Fruit fly (Drosophila melanogaster) whole organism, embryonic: ENCODE data around the gene CG34026.

Experiments
- C15 ChIP-seq: fragments of 200-800 bp; sonication (Bioruptor generic); IDR thresholded peaks from 3 replicates; pipeline ENCODE4 v1.3.6; 2022; ENCODE audit warnings: missing biosample characterization, missing genetic modification characterization
- CG10654 ChIP-seq: fragments of 200-800 bp; sonication (Bioruptor generic); optimal IDR thresholded peaks from 2 replicates; lab custom pipeline; 2016; ENCODE audit warnings: missing biosample characterization, missing genetic modification characterization
- CG11560 ChIP-seq: fragments of 200-800 bp; sonication (Bioruptor generic); IDR thresholded peaks from 3 replicates; pipeline ENCODE4 v1.3.6; 2022; ENCODE audit warnings: missing biosample characterization, missing genetic modification characterization
- CG12299 ChIP-seq: fragments of 200-800 bp; sonication (Bioruptor generic); optimal IDR thresholded peaks from 2 replicates; lab custom pipeline; 2018; ENCODE audit warnings: missing biosample characterization, mild to moderate bottlenecking, missing genetic modification characterization
- CG12659 ChIP-seq: fragments of 200-800 bp; sonication (Bioruptor generic); optimal IDR thresholded peaks from 3 replicates; lab custom pipeline; 2017; ENCODE audit warnings: mild to moderate bottlenecking, missing biosample characterization, missing genetic modification reagents, missing genetic modification characterization
- CG14441 ChIP-seq: fragments of 200-800 bp; sonication (Bioruptor generic); IDR thresholded peaks from 2 replicates; pipeline ENCODE4 v1.3.6; 2022; ENCODE audit warnings: missing biosample characterization, missing genetic modification characterization
- CG15073 ChIP-seq: fragments of 200-800 bp; sonication (Bioruptor generic); optimal IDR thresholded peaks from 2 replicates; lab custom pipeline; 2016; ENCODE audit warnings: missing biosample characterization, missing genetic modification characterization
- CG15601 ChIP-seq: fragments of 200-800 bp; sonication (Bioruptor generic); optimal IDR thresholded peaks from 3 replicates; lab custom pipeline; 2019; ENCODE audit warnings: missing biosample characterization, mild to moderate bottlenecking, missing genetic modification characterization, moderate library complexity
- CG15696 ChIP-seq: fragments of 200-800 bp; sonication (Bioruptor generic); optimal IDR thresholded peaks from 2 replicates; lab custom pipeline; 2019; ENCODE audit warnings: missing biosample characterization, mild to moderate bottlenecking, missing genetic modification characterization, moderate library complexity
- CG1647 ChIP-seq: fragments of 200-800 bp; sonication (Bioruptor generic); optimal IDR thresholded peaks from 3 replicates; lab custom pipeline; 2016; ENCODE audit warnings: missing biosample characterization, missing genetic modification characterization
- CG16779 ChIP-seq: fragments of 200-800 bp; sonication (Bioruptor generic); IDR thresholded peaks from 2 replicates; pipeline ENCODE4 v1.3.6; 2022; ENCODE audit warnings: missing biosample characterization, missing genetic modification characterization
- CG17612 ChIP-seq: fragments of 200-800 bp; sonication (Bioruptor generic); IDR thresholded peaks from 2 replicates; pipeline ENCODE4 v1.3.6; 2022; ENCODE audit warnings: missing biosample characterization, missing genetic modification characterization
- CG1792 ChIP-seq: fragments of 200-800 bp; sonication (Bioruptor generic); optimal IDR thresholded peaks from 2 replicates; lab custom pipeline; 2016; ENCODE audit warnings: missing biosample characterization, missing genetic modification characterization
- CG1832 ChIP-seq: fragments of 200-800 bp; sonication (Bioruptor generic); optimal IDR thresholded peaks from 2 replicates; lab custom pipeline; 2017; ENCODE audit warnings: missing biosample characterization, mild to moderate bottlenecking, missing genetic modification characterization, inconsistent platforms
- CG32767 ChIP-seq: fragments of 200-800 bp; sonication (Bioruptor generic); IDR thresholded peaks from 2 replicates; pipeline ENCODE4 v1.3.6; 2022; ENCODE audit warnings: missing biosample characterization, missing genetic modification characterization
- CG42726 ChIP-seq: fragments of 200-800 bp; sonication (Bioruptor generic); IDR thresholded peaks from 2 replicates; pipeline ENCODE4 v1.3.6; 2022; ENCODE audit warnings: missing biosample characterization, missing genetic modification characterization; ENCODE audit not compliant: partially characterized antibody
- CG4820 ChIP-seq: fragments of 200-800 bp; sonication (Bioruptor generic); optimal IDR thresholded peaks from 3 replicates; lab custom pipeline; 2016; ENCODE audit warnings: missing biosample characterization, missing genetic modification characterization
- CG5245 ChIP-seq: fragments of 200-800 bp; sonication (Bioruptor generic); optimal IDR thresholded peaks from 3 replicates; lab custom pipeline; 2016; ENCODE audit warnings: missing biosample characterization, missing genetic modification characterization
- CG6654 ChIP-seq: fragments of 200-800 bp; sonication (Bioruptor generic); optimal IDR thresholded peaks from 2 replicates; lab custom pipeline; 2017; ENCODE audit warnings: missing biosample characterization, mild to moderate bottlenecking, missing genetic modification characterization
- CG7963 ChIP-seq: fragments of 200-800 bp; sonication (Bioruptor generic); IDR thresholded peaks from 3 replicates; pipeline ENCODE4 v1.3.6; 2022; ENCODE audit warnings: missing biosample characterization, missing genetic modification characterization; ENCODE audit not compliant: partially characterized antibody
- CG9437 ChIP-seq: fragments of 200-800 bp; sonication (Bioruptor generic); optimal IDR thresholded peaks from 2 replicates; lab custom pipeline; 2018; ENCODE audit warnings: missing biosample characterization, mild to moderate bottlenecking, missing genetic modification characterization
- CG9817 ChIP-seq: fragments of 200-800 bp; sonication (Bioruptor generic); optimal IDR thresholded peaks from 2 replicates; lab custom pipeline; 2018; ENCODE audit warnings: missing biosample characterization, mild to moderate bottlenecking, missing genetic modification characterization, moderate library complexity
- GATAe ChIP-seq: fragments of 200-800 bp; sonication (Bioruptor generic); conservative IDR thresholded peaks from 2 replicates; pipeline ENCODE4 v1.3.6; 2022; ENCODE audit warnings: missing biosample characterization, missing genetic modification characterization
- HLH3B ChIP-seq: fragments of 200-800 bp; sonication (Bioruptor generic); IDR thresholded peaks from 2 replicates; pipeline ENCODE4 v1.3.6; 2022; ENCODE audit warnings: missing biosample characterization, missing genetic modification characterization
- HLH4C ChIP-seq: fragments of 200-800 bp; sonication (Bioruptor generic); IDR thresholded peaks from 3 replicates; pipeline ENCODE4 v1.3.6; 2022; ENCODE audit warnings: missing biosample characterization, missing genetic modification characterization; ENCODE audit not compliant: partially characterized antibody
- Hr78 ChIP-seq, 2 experiments: fragments of 200-800 bp in 1 of 2; fragments of >200 bp in 1 of 2; sonication (Bioruptor generic) in 1 of 2; optimal IDR thresholded peaks; 2 replicates each; lab custom pipeline; 2017 to 2019; ENCODE audit warnings: missing biosample characterization in 2 of 2, missing genetic modification characterization in 2 of 2, mild to moderate bottlenecking in 1 of 2, moderate library complexity in 1 of 2
- PHDP ChIP-seq: fragments of 200-800 bp; sonication (Bioruptor generic); optimal IDR thresholded peaks from 3 replicates; lab custom pipeline; 2018; ENCODE audit warnings: missing biosample characterization, mild to moderate bottlenecking, missing genetic modification characterization, moderate library complexity
- Ptx1 ChIP-seq: fragments of 200-800 bp; sonication (Bioruptor generic); IDR thresholded peaks from 2 replicates; pipeline ENCODE4 v1.3.6; 2022; ENCODE audit warnings: missing biosample characterization, missing genetic modification characterization
- Sox102F ChIP-seq: fragments of 200-800 bp; sonication (Bioruptor generic); optimal IDR thresholded peaks from 2 replicates; lab custom pipeline; 2018; ENCODE audit warnings: missing biosample characterization, mild to moderate bottlenecking, missing genetic modification characterization, moderate library complexity
- Sry-δ ChIP-seq: fragments of 200-800 bp; sonication (Bioruptor generic); optimal IDR thresholded peaks from 2 replicates; lab custom pipeline; 2016; ENCODE audit warnings: missing biosample characterization, missing genetic modification characterization
- Xbp1 ChIP-seq: fragments of 200-800 bp; sonication (Bioruptor generic); optimal IDR thresholded peaks from 3 replicates; lab custom pipeline; 2016; ENCODE audit warnings: missing biosample characterization, mild to moderate bottlenecking, missing genetic modification characterization
- YL-1 ChIP-seq: fragments of 200-800 bp; sonication (Bioruptor generic); optimal IDR thresholded peaks from 3 replicates; lab custom pipeline; 2017; ENCODE audit warnings: missing biosample characterization, mild to moderate bottlenecking, missing genetic modification characterization
- aop ChIP-seq: fragments of 200-800 bp; sonication (Bioruptor generic); IDR thresholded peaks from 2 replicates; pipeline ENCODE4 v1.3.6; 2022; ENCODE audit warnings: missing biosample characterization, missing genetic modification characterization
- az2 ChIP-seq: fragments of 200-800 bp; sonication (Bioruptor generic); optimal IDR thresholded peaks from 3 replicates; lab custom pipeline; 2016; ENCODE audit warnings: missing biosample characterization, missing genetic modification characterization
- crc ChIP-seq: fragments of 200-800 bp; sonication (Bioruptor generic); optimal IDR thresholded peaks from 2 replicates; lab custom pipeline; 2016; ENCODE audit warnings: missing biosample characterization, missing genetic modification characterization
- dimm ChIP-seq: fragments of 200-800 bp; sonication (Bioruptor generic); IDR thresholded peaks from 2 replicates; pipeline ENCODE4 v1.3.6; 2022; ENCODE audit warnings: missing biosample characterization, missing genetic modification characterization
- dpn ChIP-seq, 2 experiments: fragments of 200-800 bp; sonication (Bioruptor generic); optimal IDR thresholded peaks; 3 replicates each; lab custom pipeline; 2016; ENCODE audit warnings: missing biosample characterization in 2 of 2, missing genetic modification characterization in 2 of 2
- eyg ChIP-seq: fragments of 200-800 bp; sonication (Bioruptor generic); optimal IDR thresholded peaks from 3 replicates; lab custom pipeline; 2016; ENCODE audit warnings: missing biosample characterization, missing genetic modification characterization
- gsb ChIP-seq: fragments of 200-800 bp; sonication (Bioruptor generic); IDR thresholded peaks from 2 replicates; pipeline ENCODE4 v1.3.6; 2022; ENCODE audit warnings: missing biosample characterization, missing genetic modification characterization
- gsb-n ChIP-seq: fragments of 200-800 bp; sonication (Bioruptor generic); optimal IDR thresholded peaks from 3 replicates; lab custom pipeline; 2018; ENCODE audit warnings: missing biosample characterization, mild to moderate bottlenecking, missing genetic modification characterization
- hth ChIP-seq: fragments of >200 bp; optimal IDR thresholded peaks from 2 replicates; lab custom pipeline; 2017; ENCODE audit warnings: inconsistent platforms
- kah ChIP-seq: fragments of 200-800 bp; sonication (Bioruptor generic); optimal IDR thresholded peaks from 2 replicates; lab custom pipeline; 2018; ENCODE audit warnings: missing biosample characterization, mild to moderate bottlenecking, missing genetic modification characterization
- kni ChIP-seq: fragments of 200-800 bp; sonication (Bioruptor generic); optimal IDR thresholded peaks from 3 replicates; lab custom pipeline; 2017; ENCODE audit warnings: mild to moderate bottlenecking, missing biosample characterization, missing genetic modification reagents, missing genetic modification characterization
- pfk ChIP-seq: fragments of 200-800 bp; sonication (Bioruptor generic); optimal IDR thresholded peaks from 2 replicates; lab custom pipeline; 2018; ENCODE audit warnings: missing biosample characterization, mild to moderate bottlenecking, missing genetic modification characterization, moderate library complexity
- run ChIP-seq: fragments of 200-800 bp; sonication (Bioruptor generic); optimal IDR thresholded peaks from 3 replicates; lab custom pipeline; 2018; ENCODE audit warnings: missing biosample characterization, mild to moderate bottlenecking, missing genetic modification characterization
- schlank ChIP-seq: fragments of 200-800 bp; sonication (Bioruptor generic); optimal IDR thresholded peaks from 2 replicates; lab custom pipeline; 2018; ENCODE audit warnings: missing biosample characterization, mild to moderate bottlenecking, missing genetic modification characterization
- scrt ChIP-seq: fragments of 200-800 bp; sonication (Bioruptor generic); optimal IDR thresholded peaks from 2 replicates; lab custom pipeline; 2018; ENCODE audit warnings: missing biosample characterization, mild to moderate bottlenecking, missing genetic modification characterization, moderate library complexity
- sug ChIP-seq: fragments of 200-800 bp; optimal IDR thresholded peaks from 2 replicates; lab custom pipeline; 2019; ENCODE audit warnings: missing biosample characterization, mild to moderate bottlenecking, missing genetic modification characterization, moderate library complexity
- trem ChIP-seq: fragments of 200-800 bp; optimal IDR thresholded peaks from 3 replicates; lab custom pipeline; 2019; ENCODE audit warnings: missing biosample characterization, mild to moderate bottlenecking, missing genetic modification characterization, moderate library complexity

Gene CG34026

DNA sequence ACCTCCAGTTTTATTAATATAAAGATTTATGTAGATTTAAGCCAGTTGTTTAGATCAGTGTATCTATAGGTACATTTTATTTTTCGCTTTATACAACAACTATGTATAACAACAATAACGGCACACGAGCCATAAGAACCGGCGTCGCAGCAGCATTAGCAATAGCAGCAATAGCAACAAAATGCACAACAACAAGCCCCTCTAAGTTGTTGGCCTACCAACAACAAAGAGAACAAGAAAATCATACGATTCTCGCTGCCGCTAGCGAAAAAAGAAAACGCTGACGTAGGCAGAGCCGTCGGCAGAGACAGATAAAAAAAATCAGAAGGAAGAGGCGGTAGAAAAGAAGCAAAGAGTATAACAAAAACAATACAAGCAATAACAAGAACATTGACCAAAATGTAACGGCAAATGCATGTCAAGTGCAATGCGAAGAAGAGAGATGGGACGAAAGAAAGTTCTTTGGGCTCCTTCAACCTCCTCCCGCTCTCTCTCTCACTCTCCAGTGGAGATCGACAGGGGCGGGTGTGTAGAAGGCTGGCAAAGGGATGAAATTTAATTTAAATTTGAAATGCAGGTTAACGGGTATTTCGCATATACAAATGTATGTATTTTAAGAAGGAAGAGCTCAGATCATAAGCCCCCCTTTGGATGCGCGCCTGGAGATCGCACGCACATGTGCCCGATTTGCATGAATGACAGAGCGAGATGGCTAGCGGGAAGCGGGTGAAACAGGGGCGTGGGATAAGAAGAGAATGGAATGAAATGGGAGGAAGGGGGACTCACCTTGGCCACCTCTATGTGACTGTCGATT, 45.3 kb downstream of the CG34026 start (continued):
- peak; percentile 98 for TF ChIP-seq CG5245
- TF ChIP-seq CG12659 (GFP tag; lab: Kevin White, UChicago) = peak; percentile 98
- TF ChIP-seq CG6654 (GFP tag; lab: Kevin White, UChicago) = peak; percentile 91
- peak; percentile 95 for TF ChIP-seq trem
- no peak for TF ChIP-seq pfk (GFP tag; lab: Kevin White, UChicago)
- peak; percentile 95 for TF ChIP-seq CG9817 (tag; lab: Kevin White, UChicago)
- TF ChIP-seq CG32767 (GFP tag; lab: Robert Waterston, UW) = peak; percentile 97
- peak; percentile 96 for TF ChIP-seq C15
- TF ChIP-seq CG1832 (GFP tag; lab: Kevin White, UChicago) = peak; percentile 84
- TF ChIP-seq CG16779 (GFP tag; lab: Robert Waterston, UW) = peak; percentile 97
- TF ChIP-seq CG4820 (GFP tag; lab: Kevin White, UChicago) = peak; percentile 97
- TF ChIP-seq gsb (GFP tag; lab: Robert Waterston, UW) = peak; percentile 96
- peak; percentile 89 for TF ChIP-seq CG15073 (GFP tag; lab: Kevin White, UChicago)
- TF ChIP-seq Xbp1 (GFP tag; lab: Kevin White, UChicago) = peak; percentile 99
- TF ChIP-seq CG11560 (tag; lab: Robert Waterston, UW) = peak; percentile 92
- peak; percentile 90 for TF ChIP-seq CG9437 (GFP tag; lab: Kevin White, UChicago)
- peak; percentile 99 for TF ChIP-seq az2
- peak; percentile 92 for TF ChIP-seq scrt (GFP tag; lab: Kevin White, UChicago)
- peak; percentile 96 for TF ChIP-seq schlank (tag; lab: Kevin White, UChicago)
- peak; percentile 99 for TF ChIP-seq Sox102F (GFP tag; lab: Kevin White, UChicago)
- TF ChIP-seq run (tag; lab: Kevin White, UChicago) = peak; percentile 92
- TF ChIP-seq gsb-n (tag; lab: Kevin White, UChicago) = peak; percentile 98
- TF ChIP-seq crc (GFP tag; lab: Kevin White, UChicago) = peak; percentile 97
- no peak for TF ChIP-seq CG42726
- peak; percentile 98 for TF ChIP-seq Ptx1 (GFP tag; lab: Robert Waterston, UW)
- peak; percentile 98 for TF ChIP-seq CG14441 (GFP tag; lab: Robert Waterston, UW)
- TF ChIP-seq CG1792 = peak; percentile 97
- TF ChIP-seq HLH4C (GFP tag; lab: Robert Waterston, UW) = no peak
- peak; percentile 76 for TF ChIP-seq Sry-δ (GFP tag; lab: Kevin White, UChicago)
- TF ChIP-seq kah = peak; percentile 90
- TF ChIP-seq CG1647 = peak; percentile 97
- peak; percentile 96 for TF ChIP-seq CG17612 (GFP tag; lab: Robert Waterston, UW)
- peak; percentile 97 for TF ChIP-seq PHDP (tag; lab: Kevin White, UChicago)
- peak; percentile 98 for TF ChIP-seq CG15601 (tag; lab: Kevin White, UChicago)
- TF ChIP-seq dpn (GFP tag; optimal IDR thresholded peaks at IDR 0.05; lab: Kevin White, UChicago) = peak; percentile 99
- TF ChIP-seq hth (lab: Kevin White, UChicago) = no peak
- TF ChIP-seq Hr78 (GFP tag; optimal IDR thresholded peaks at IDR 0.05; lab: Kevin White, UChicago) = peak in 1 of 2 experiments; percentile 91
- TF ChIP-seq CG7963 = no peak
- TF ChIP-seq CG10654 = peak; percentile 98
- peak; percentile 98 for TF ChIP-seq dimm (GFP tag; lab: Robert Waterston, UW)
- peak; percentile 72 for TF ChIP-seq YL-1
- TF ChIP-seq kni (GFP tag; lab: Kevin White, UChicago) = peak; percentile 96
- peak; percentile 92 for TF ChIP-seq CG12299 (tag; lab: Kevin White, UChicago)
- TF ChIP-seq sug (tag; lab: Kevin White, UChicago) = peak; percentile 77
- TF ChIP-seq GATAe (GFP tag; lab: Robert Waterston, UW) = peak; percentile 86
- TF ChIP-seq CG15696 (tag; lab: Kevin White, UChicago) = peak; percentile 96
- TF ChIP-seq aop (GFP tag; lab: Robert Waterston, UW) = peak; percentile 98
- peak; percentile 98 for TF ChIP-seq HLH3B (GFP tag; lab: Robert Waterston, UW)
- peak; percentile 96 for TF ChIP-seq eyg (GFP tag; lab: Kevin White, UChicago)
